Fruit fly (Drosophila melanogaster) whole organism, wandering third instar larva: ENCODE data around the gene SIDL.

ENCODE experiments used
- CG9705 ChIP-seq: fragments of 200-800 bp; sonication (Bioruptor generic); optimal IDR thresholded peaks from 2 replicates; lab custom pipeline; 2018; ENCODE audit warnings: missing biosample characterization, mild to moderate bottlenecking, missing genetic modification characterization
- Dfd ChIP-seq: fragments of >200 bp; optimal IDR thresholded peaks from 2 replicates; lab custom pipeline; 2017; ENCODE audit warnings: missing biosample characterization, missing genetic modification characterization
- Dif ChIP-seq: fragments of 200-275, 200-300 bp; sonication (Bioruptor generic); optimal IDR thresholded peaks from 2 replicates; lab custom pipeline; 2018; ENCODE audit warnings: missing biosample characterization, missing genetic modification characterization; ENCODE audit not compliant: partially characterized antibody
- GATAd ChIP-seq: sonication (Bioruptor generic); optimal IDR thresholded peaks from 2 replicates; lab custom pipeline; 2016; ENCODE audit warnings: missing biosample characterization, missing genetic modification characterization
- HLH106 ChIP-seq: fragments of 200-800 bp; optimal IDR thresholded peaks from 3 replicates; lab custom pipeline; 2019; ENCODE audit warnings: missing biosample characterization, mild to moderate bottlenecking, missing genetic modification characterization, moderate library complexity
- Hr78 ChIP-seq: fragments of >200 bp; optimal IDR thresholded peaks from 2 replicates; lab custom pipeline; 2017; ENCODE audit warnings: missing biosample characterization, missing genetic modification characterization
- Hr83 ChIP-seq: fragments of 200-300 bp; sonication (Bioruptor generic); optimal IDR thresholded peaks from 2 replicates; lab custom pipeline; 2016; ENCODE audit warnings: missing biosample characterization, mild to moderate bottlenecking, missing genetic modification characterization, moderate library complexity; ENCODE audit not compliant: poor library complexity, severe bottlenecking
- Mio ChIP-seq: sonication (Bioruptor generic); optimal IDR thresholded peaks from 2 replicates; lab custom pipeline; 2016; ENCODE audit warnings: missing biosample characterization, missing genetic modification characterization
- brk ChIP-seq: fragments of 200-800 bp; sonication (Bioruptor generic); optimal IDR thresholded peaks from 2 replicates; lab custom pipeline; 2016; ENCODE audit warnings: missing biosample characterization, mild to moderate bottlenecking, missing genetic modification characterization
- dl ChIP-seq, 2 experiments: fragments of 175-275, 200-275 bp in 1 of 2; fragments of 200-275 bp in 1 of 2; sonication (Bioruptor generic); optimal IDR thresholded peaks; lab custom pipeline; 2018; ENCODE audit warnings: mild to moderate bottlenecking in 2 of 2, missing biosample characterization in 2 of 2, missing genetic modification characterization in 2 of 2, moderate library complexity in 2 of 2; ENCODE audit not compliant: partially characterized antibody in 2 of 2, insufficient read depth in 1 of 2
- foxo ChIP-seq, 2 experiments: fragments of 200-800 bp; sonication (Bioruptor generic); optimal IDR thresholded peaks; 2 replicates in 1 of 2; 3 replicates in 1 of 2; lab custom pipeline; 2016 to 2017; ENCODE audit warnings: missing biosample characterization in 2 of 2, missing genetic modification characterization in 2 of 2
- jim ChIP-seq: fragments of 175-275, 200-325 bp; sonication (Bioruptor generic); optimal IDR thresholded peaks from 2 replicates; lab custom pipeline; 2016; ENCODE audit warnings: missing biosample characterization, mild to moderate bottlenecking, missing genetic modification characterization
- psq ChIP-seq: fragments of 200-800 bp; sonication (Bioruptor generic); optimal IDR thresholded peaks from 3 replicates; lab custom pipeline; 2017; ENCODE audit warnings: missing biosample characterization, mild to moderate bottlenecking, missing genetic modification characterization, moderate library complexity
- sage ChIP-seq: fragments of 200-800 bp; sonication (Bioruptor generic); optimal IDR thresholded peaks from 2 replicates; lab custom pipeline; 2016; ENCODE audit warnings: missing biosample characterization, mild to moderate bottlenecking, missing genetic modification characterization

Gene SIDL

dm6 chr3R:15177230-15177629 lies 41.4 kb downstream of the SIDL start:
- TF ChIP-seq HLH106 (tag; lab: Kevin White, UChicago), result no peak
- TF ChIP-seq Hr78, result no peak
- no peak for TF ChIP-seq Dfd (GFP tag; lab: Kevin White, UChicago)
- TF ChIP-seq Hr83 (GFP tag; lab: Kevin White, UChicago), result no peak
- no peak for TF ChIP-seq Dif (GFP tag; lab: Kevin White, UChicago)
- no peak for TF ChIP-seq CG9705 (GFP tag; lab: Kevin White, UChicago)
- no peak for TF ChIP-seq jim (GFP tag; lab: Kevin White, UChicago)
- no peak for TF ChIP-seq brk (GFP tag; lab: Kevin White, UChicago)
- TF ChIP-seq sage (GFP tag; lab: Kevin White, UChicago), result no peak
- no peak for TF ChIP-seq foxo (GFP tag; optimal IDR thresholded peaks at IDR 0.05; lab: Kevin White, UChicago)
- no peak for TF ChIP-seq dl (GFP tag; optimal IDR thresholded peaks at IDR 0.05; lab: Kevin White, UChicago; ENCODE audit: insufficient read depth in 1 of 2, partially characterized antibody in 2 of 2)
- TF ChIP-seq Mio, result no peak
- no peak for TF ChIP-seq GATAd (GFP tag; lab: Kevin White, UChicago)
- TF ChIP-seq psq, result no peak
